Worm (Caenorhabditis elegans) whole organism, midembryonic: ENCODE data around the gene K03H6.1.

Experiments
- T22C8.4 ChIP-seq: fragments of 200-800 bp; sonication (Bioruptor generic); IDR thresholded peaks from 2 replicates; pipeline ENCODE4 v1.3.6; 2022; ENCODE audit warnings: missing genetic modification characterization, missing compliant biosample characterization
- cog-1 ChIP-seq: sonication (generic microtip); optimal IDR thresholded peaks from 2 replicates; lab custom pipeline; 2016; ENCODE audit warnings: missing genetic modification characterization, missing compliant biosample characterization
- flt-1 ChIP-seq: fragments of 200-800 bp; sonication (Bioruptor generic); IDR thresholded peaks from 2 replicates; pipeline ENCODE4 v1.3.6; 2022; ENCODE audit warnings: missing genetic modification characterization, missing compliant biosample characterization
- klf-2 ChIP-seq: fragments of 200-800 bp; sonication (Bioruptor generic); conservative IDR thresholded peaks from 2 replicates; pipeline ENCODE4 v1.3.6; 2022; ENCODE audit warnings: missing genetic modification reagents, missing genetic modification characterization, missing compliant biosample characterization
- med-1 ChIP-seq: sonication (generic microtip); optimal IDR thresholded peaks from 2 replicates; lab custom pipeline; 2017; ENCODE audit warnings: missing genetic modification characterization, mild to moderate bottlenecking, missing compliant biosample characterization, antibody characterized with exemption, missing genetic modification reagents; ENCODE audit not compliant: insufficient read depth
- ref-1 ChIP-seq: fragments of 200-800 bp; sonication (Bioruptor generic); conservative IDR thresholded peaks from 2 replicates; pipeline ENCODE4 v1.3.6; 2022; ENCODE audit warnings: missing genetic modification reagents, missing genetic modification characterization, missing compliant biosample characterization
- tab-1 ChIP-seq: fragments of 200-800 bp; sonication (Bioruptor generic); IDR thresholded peaks from 2 replicates; pipeline ENCODE4 v1.3.6; 2022; ENCODE audit warnings: missing genetic modification characterization, missing compliant biosample characterization
- ztf-23 ChIP-seq: fragments of 200-800 bp; sonication (Bioruptor generic); IDR thresholded peaks from 2 replicates; pipeline ENCODE4 v1.3.6; 2022; ENCODE audit warnings: missing genetic modification reagents, missing genetic modification characterization, missing compliant biosample characterization
- ztf-29 ChIP-seq: fragments of 200-800 bp; sonication (Bioruptor generic); IDR thresholded peaks from 2 replicates; pipeline ENCODE4 v1.3.6; 2022; ENCODE audit warnings: missing genetic modification reagents, missing genetic modification characterization, missing compliant biosample characterization

ce11 chrIV:1496679-1497033 lies 26.9 kb upstream of the K03H6.1 start:
- TF ChIP-seq T22C8.4 (GFP tag; lab: Robert Waterston, UW), result no peak
- TF ChIP-seq klf-2 (GFP tag; lab: Robert Waterston, UW), result no peak
- no peak for TF ChIP-seq med-1 (GFP tag; lab: Kevin White, UChicago)
- no peak for TF ChIP-seq flt-1
- TF ChIP-seq ztf-23, result no peak
- no peak for TF ChIP-seq ztf-29
- TF ChIP-seq ref-1 (GFP tag; lab: Robert Waterston, UW), result no peak
- TF ChIP-seq cog-1 (tag; lab: Kevin White, UChicago), result no peak
- no peak for TF ChIP-seq tab-1 (GFP tag; lab: Robert Waterston, UW)
